Worm (Caenorhabditis elegans): ENCODE results near the gene R07D5.2.

DNA sequence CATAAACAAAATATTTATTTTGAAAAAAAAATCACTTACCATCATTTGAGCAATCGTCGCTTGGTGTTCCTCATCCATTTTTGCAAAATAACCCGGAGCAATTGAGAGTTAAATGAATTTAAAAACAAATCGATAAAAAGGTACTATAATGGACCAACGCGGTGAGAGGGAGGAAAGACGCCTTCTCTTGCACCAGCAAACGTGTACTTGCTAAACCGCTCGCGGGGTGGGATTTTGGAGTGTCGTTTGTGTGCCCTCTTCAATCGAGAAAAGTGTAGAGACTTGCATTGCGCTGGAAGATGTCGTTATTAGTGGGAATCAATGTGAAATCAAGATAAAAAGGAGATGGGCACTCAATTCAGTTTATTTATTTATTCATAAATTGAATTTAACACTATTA lies 32.6 kb downstream of the R07D5.2 start, which contains the start of gene H40L08.1:
- no peak for TF ChIP-seq klf-2 (GFP tag; conservative IDR thresholded peaks at IDR 0.05)
- TF ChIP-seq ref-1 (GFP tag; conservative IDR thresholded peaks at IDR 0.05), result no peak
- TF ChIP-seq med-1 (GFP tag; optimal IDR thresholded peaks at IDR 0.05; ENCODE audit: insufficient read depth), result no peak
- TF ChIP-seq cog-1 (tag; optimal IDR thresholded peaks at IDR 0.05), result no peak
- TF ChIP-seq flt-1 (GFP tag; IDR thresholded peaks at IDR 0.05), result no peak
- no peak for TF ChIP-seq tab-1 (GFP tag; IDR thresholded peaks at IDR 0.05)
